Worm (Caenorhabditis elegans) whole organism, L2 larva: ENCODE measurements around the gene Y67A10A.3.

Experiments
- Y55F3AM.14 ChIP-seq: fragments of 200-800 bp; sonication (Bioruptor generic); optimal IDR thresholded peaks from 2 replicates; lab custom pipeline; 2018; ENCODE audit warnings: mild to moderate bottlenecking, missing genetic modification characterization, missing compliant biosample characterization
- blmp-1 ChIP-seq: sonication (generic microtip); optimal IDR thresholded peaks from 2 replicates; lab custom pipeline; 2017; ENCODE audit warnings: missing genetic modification characterization, mild to moderate bottlenecking, missing compliant biosample characterization, antibody characterized with exemption, moderate library complexity; ENCODE audit not compliant: insufficient read depth
- ceh-82 ChIP-seq: fragments of 150-350 bp; optimal IDR thresholded peaks from 2 replicates; lab custom pipeline; 2014; ENCODE audit warnings: missing biosample characterization, missing genetic modification characterization
- lin-13 ChIP-seq: fragments of 150-350 bp; optimal IDR thresholded peaks from 2 replicates; lab custom pipeline; 2014; ENCODE audit warnings: missing biosample characterization, missing genetic modification reagents, missing genetic modification characterization
- snpc-4 ChIP-seq: fragments of 150-350 bp; optimal IDR thresholded peaks from 2 replicates; lab custom pipeline; 2014; ENCODE audit warnings: missing biosample characterization, missing genetic modification characterization

DNA sequence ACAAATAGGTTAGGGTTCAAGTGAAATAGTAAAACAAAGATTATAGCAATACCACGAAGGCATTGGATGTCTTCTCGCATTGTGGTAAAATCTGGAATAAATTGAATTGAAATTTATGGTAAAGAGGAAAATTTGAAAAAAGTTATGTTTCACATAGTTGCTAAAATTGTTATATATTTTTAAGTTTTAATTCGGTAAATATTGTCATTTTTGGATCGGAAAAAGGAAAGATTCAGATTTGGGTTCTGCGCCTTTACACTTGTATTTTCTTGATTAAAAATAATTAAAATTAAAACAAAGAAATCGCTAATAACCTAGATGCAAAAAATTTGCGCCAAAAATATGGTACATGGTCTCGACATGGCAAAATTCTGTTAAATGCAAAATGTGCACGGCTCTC, 16.4 kb upstream of the Y67A10A.3 start, which contains the start of gene oac-56:
- TF ChIP-seq snpc-4 (tag; lab: Kevin White, UChicago) (no peak), ceh-82 (tag; lab: Kevin White, UChicago) (no peak), Y55F3AM.14 (no peak), blmp-1 (no peak), lin-13 (GFP tag; lab: Kevin White, UChicago) (no peak)
